Worm (Caenorhabditis elegans) whole organism, mixed stage, embryonic: ENCODE measurements around the gene ugt-7.
A peak's percentile ranks its signal among the peaks of the same experiment; 100 is the strongest.

Source experiments
- M03D4.4 ChIP-seq: sonication (generic microtip); optimal IDR thresholded peaks from 2 replicates; lab custom pipeline; 2017; ENCODE audit warnings: mild to moderate bottlenecking, missing genetic modification characterization, missing compliant biosample characterization
- bed-3 ChIP-seq: fragments of 200-800 bp; sonication (Bioruptor generic); optimal IDR thresholded peaks from 3 replicates; lab custom pipeline; 2018; ENCODE audit warnings: mild to moderate bottlenecking, missing genetic modification characterization, moderate library complexity, missing compliant biosample characterization
- blmp-1 ChIP-seq: fragments of 150-350 bp; optimal IDR thresholded peaks from 2 replicates; lab custom pipeline; 2014; ENCODE audit warnings: missing biosample characterization, missing genetic modification characterization
- ceh-39 ChIP-seq: fragments of 150-350 bp; optimal IDR thresholded peaks from 2 replicates; lab custom pipeline; 2014; ENCODE audit warnings: missing biosample characterization, missing genetic modification characterization
- ceh-43 ChIP-seq: fragments of 200-800 bp; sonication (Bioruptor generic); optimal IDR thresholded peaks from 2 replicates; lab custom pipeline; 2018; ENCODE audit warnings: mild to moderate bottlenecking, missing genetic modification characterization, moderate library complexity, missing compliant biosample characterization
- ceh-83 ChIP-seq: fragments of 200-800 bp; sonication (Bioruptor generic); optimal IDR thresholded peaks from 2 replicates; lab custom pipeline; 2018; ENCODE audit warnings: mild to moderate bottlenecking, missing genetic modification characterization, missing compliant biosample characterization
- ces-1 ChIP-seq: fragments of 150-350 bp; optimal IDR thresholded peaks from 2 replicates; lab custom pipeline; 2014; ENCODE audit warnings: missing biosample characterization, missing genetic modification reagents, missing genetic modification characterization
- cnd-1 ChIP-seq: fragments of 200-800 bp; sonication (Bioruptor generic); optimal IDR thresholded peaks from 2 replicates; lab custom pipeline; 2018; ENCODE audit warnings: mild to moderate bottlenecking, missing genetic modification characterization, missing compliant biosample characterization
- drap-1 ChIP-seq: fragments of 200-800 bp; sonication (Bioruptor generic); optimal IDR thresholded peaks from 3 replicates; lab custom pipeline; 2018; ENCODE audit warnings: mild to moderate bottlenecking, missing genetic modification characterization, missing compliant biosample characterization
- elt-1 ChIP-seq: sonication (generic microtip); optimal IDR thresholded peaks from 2 replicates; lab custom pipeline; 2017; ENCODE audit warnings: missing genetic modification characterization, mild to moderate bottlenecking, missing compliant biosample characterization, antibody characterized with exemption, moderate library complexity, borderline replicate concordance; ENCODE audit not compliant: insufficient read depth
- elt-3 ChIP-seq: fragments of 150-350 bp; optimal IDR thresholded peaks from 2 replicates; lab custom pipeline; 2014; ENCODE audit warnings: missing biosample characterization, missing genetic modification characterization
- flh-1 ChIP-seq: fragments of 200-800 bp; sonication (Bioruptor generic); optimal IDR thresholded peaks from 2 replicates; lab custom pipeline; 2018; ENCODE audit warnings: mild to moderate bottlenecking, missing genetic modification characterization, moderate library complexity, missing compliant biosample characterization
- ham-2 ChIP-seq: fragments of 200-800 bp; sonication (Bioruptor generic); optimal IDR thresholded peaks from 2 replicates; lab custom pipeline; 2018; ENCODE audit warnings: mild to moderate bottlenecking, missing genetic modification characterization, missing compliant biosample characterization
- hlh-1 ChIP-seq: fragments of 150-350 bp; optimal IDR thresholded peaks from 2 replicates; lab custom pipeline; 2014; ENCODE audit warnings: missing biosample characterization, missing genetic modification reagents, missing genetic modification characterization
- lin-13 ChIP-seq: fragments of 150-350 bp; optimal IDR thresholded peaks from 2 replicates; lab custom pipeline; 2014; ENCODE audit warnings: missing biosample characterization, missing genetic modification characterization
- lin-32 ChIP-seq: fragments of 200-800 bp; sonication (Bioruptor generic); optimal IDR thresholded peaks from 2 replicates; lab custom pipeline; 2018; ENCODE audit warnings: mild to moderate bottlenecking, missing genetic modification characterization, missing compliant biosample characterization
- lsy-2 ChIP-seq: fragments of 150-350 bp; optimal IDR thresholded peaks from 2 replicates; lab custom pipeline; 2014; ENCODE audit warnings: missing biosample characterization, missing genetic modification characterization
- mab-5 ChIP-seq: fragments of 150-350 bp; optimal IDR thresholded peaks from 2 replicates; lab custom pipeline; 2014; ENCODE audit warnings: missing biosample characterization, missing genetic modification characterization
- mls-2 ChIP-seq: sonication (generic microtip); optimal IDR thresholded peaks from 2 replicates; lab custom pipeline; 2016; ENCODE audit warnings: mild to moderate bottlenecking, missing genetic modification characterization, moderate library complexity, missing compliant biosample characterization
- nhr-12 ChIP-seq: fragments of 150-350 bp; optimal IDR thresholded peaks from 2 replicates; lab custom pipeline; 2014; ENCODE audit warnings: missing biosample characterization, missing genetic modification characterization
- nhr-2 ChIP-seq: fragments of 150-350 bp; optimal IDR thresholded peaks from 2 replicates; lab custom pipeline; 2014; ENCODE audit warnings: missing biosample characterization, missing genetic modification characterization
- nhr-237 ChIP-seq: fragments of 150-350 bp; optimal IDR thresholded peaks from 2 replicates; lab custom pipeline; 2014; ENCODE audit warnings: missing biosample characterization, missing genetic modification characterization
- nhr-28 ChIP-seq: fragments of 150-350 bp; optimal IDR thresholded peaks from 2 replicates; lab custom pipeline; 2014; ENCODE audit warnings: missing biosample characterization, missing genetic modification characterization
- nhr-76 ChIP-seq: sonication (generic microtip); optimal IDR thresholded peaks from 2 replicates; lab custom pipeline; 2017; ENCODE audit warnings: missing biosample characterization, missing genetic modification characterization
- pha-4 ChIP-seq: fragments of 150-350 bp; optimal IDR thresholded peaks from 2 replicates; lab custom pipeline; 2018; ENCODE audit warnings: missing biosample characterization, missing genetic modification reagents, missing genetic modification characterization
- sem-2 ChIP-seq: fragments of 200-800 bp; sonication (Bioruptor generic); optimal IDR thresholded peaks from 2 replicates; lab custom pipeline; 2018; ENCODE audit warnings: mild to moderate bottlenecking, missing genetic modification characterization, missing compliant biosample characterization
- snpc-4 ChIP-seq: fragments of 150-350 bp; optimal IDR thresholded peaks from 2 replicates; lab custom pipeline; 2014; ENCODE audit warnings: missing biosample characterization, missing genetic modification characterization
- sptf-1 ChIP-seq: sonication (generic microtip); optimal IDR thresholded peaks from 2 replicates; lab custom pipeline; 2017; ENCODE audit warnings: mild to moderate bottlenecking, missing genetic modification characterization, moderate library complexity, missing compliant biosample characterization
- tbx-8 ChIP-seq: fragments of 200-800 bp; sonication (Bioruptor generic); optimal IDR thresholded peaks from 2 replicates; lab custom pipeline; 2018; ENCODE audit warnings: mild to moderate bottlenecking, missing genetic modification characterization, moderate library complexity, missing compliant biosample characterization
- unc-120 ChIP-seq: sonication (generic microtip); optimal IDR thresholded peaks from 2 replicates; lab custom pipeline; 2017; ENCODE audit warnings: missing genetic modification characterization, missing compliant biosample characterization; ENCODE audit not compliant: poor library complexity, severe bottlenecking
- unc-39 ChIP-seq: fragments of 150-350 bp; optimal IDR thresholded peaks from 2 replicates; lab custom pipeline; 2014; ENCODE audit warnings: missing biosample characterization, missing genetic modification characterization
- unc-62 ChIP-seq: fragments of 150-350 bp; optimal IDR thresholded peaks from 2 replicates; lab custom pipeline; 2014; ENCODE audit warnings: missing biosample characterization, missing genetic modification reagents, missing genetic modification characterization
- zip-8 ChIP-seq: fragments of 150-350 bp; optimal IDR thresholded peaks from 2 replicates; lab custom pipeline; 2014; ENCODE audit warnings: missing biosample characterization, missing genetic modification characterization

The ugt-7 gene

DNA sequence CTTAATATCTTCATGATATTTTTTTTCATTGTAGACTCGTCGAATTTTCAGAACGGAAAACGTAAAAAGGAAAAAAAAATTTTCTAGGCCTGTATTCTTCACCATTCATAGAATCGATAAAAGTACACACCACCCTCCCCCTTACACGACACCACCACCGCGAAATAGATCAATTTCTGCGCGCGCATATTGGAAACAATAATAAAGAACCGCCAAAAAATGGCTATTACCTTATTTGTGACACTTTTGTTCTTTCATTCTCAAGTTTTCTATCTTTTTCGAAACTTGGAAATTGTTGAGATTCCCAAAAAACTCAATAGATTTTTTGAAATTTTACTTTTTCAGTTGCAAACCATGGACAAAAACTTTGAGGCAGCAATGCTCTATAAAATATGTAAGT lies 25.2 kb downstream of the ugt-7 start, which contains the start of gene F26G5.1:
F26G5.1 (plus strand) TSS at position 339 of the 400 bp plus-strand sequence.
- TF ChIP-seq unc-39 (tag; lab: Kevin White, UChicago) (no peak), lin-13 (tag; lab: Kevin White, UChicago) (no peak), unc-120 (tag; lab: Kevin White, UChicago) (no peak), tbx-8 (GFP tag; lab: Kevin White, UChicago) (no peak), flh-1 (GFP tag; lab: Kevin White, UChicago) (no peak), elt-3 (no peak), mls-2 (tag; lab: Kevin White, UChicago) (no peak), cnd-1 (tag; lab: Kevin White, UChicago) (no peak), ces-1 (GFP tag; lab: Kevin White, UChicago) (no peak), hlh-1 (tag; lab: Kevin White, UChicago) (no peak), nhr-76 (no peak), nhr-237 (tag; lab: Kevin White, UChicago) (no peak), pha-4 (tag; lab: Kevin White, UChicago) (no peak), nhr-28 (tag; lab: Kevin White, UChicago) (no peak), snpc-4 (tag; lab: Kevin White, UChicago) (no peak)

- no peak for TF ChIP-seq zip-8 (tag; lab: Kevin White, UChicago)
- no peak for TF ChIP-seq nhr-12 (tag; lab: Kevin White, UChicago)
- TF ChIP-seq tbx-8 (GFP tag; lab: Kevin White, UChicago) = no peak
- TF ChIP-seq nhr-28 (tag; lab: Kevin White, UChicago) = no peak
- no peak for TF ChIP-seq ceh-83
Observed at ce11 chrV:4974677-4975076, 25.7 kb downstream of the ugt-7 start, which contains the start of gene srsx-10. srsx-10 (minus strand) TSS chrV:4974777.

ce11 chrV:4972943-4973342 lies 27.4 kb downstream of the ugt-7 start, which contains the start of gene srsx-9:
srsx-9 (minus strand) TSS chrV:4973043.
- TF ChIP-seq nhr-28 (tag; lab: Kevin White, UChicago) = no peak
- no peak for TF ChIP-seq flh-1 (GFP tag; lab: Kevin White, UChicago)
- no peak for TF ChIP-seq mab-5 (tag; lab: Kevin White, UChicago)
- no peak for TF ChIP-seq unc-39 (tag; lab: Kevin White, UChicago)
- no peak for TF ChIP-seq ceh-83
- TF ChIP-seq mls-2 (tag; lab: Kevin White, UChicago) = no peak
- no peak for TF ChIP-seq bed-3
- no peak for TF ChIP-seq elt-1 (tag; lab: Kevin White, UChicago)
- TF ChIP-seq lsy-2 (tag; lab: Kevin White, UChicago) = no peak
- no peak for TF ChIP-seq cnd-1 (tag; lab: Kevin White, UChicago)
- TF ChIP-seq lin-32 (GFP tag; lab: Kevin White, UChicago) = no peak
- TF ChIP-seq M03D4.4 (tag; lab: Kevin White, UChicago) = no peak
- no peak for TF ChIP-seq nhr-76
- no peak for TF ChIP-seq unc-62 (GFP tag; lab: Kevin White, UChicago)
- no peak for TF ChIP-seq ham-2 (GFP tag; lab: Kevin White, UChicago)
- no peak for TF ChIP-seq unc-120 (tag; lab: Kevin White, UChicago)

ce11 chrV:4969503-4969902 lies 30.9 kb downstream of the ugt-7 start:
- no peak for TF ChIP-seq snpc-4 (tag; lab: Kevin White, UChicago)
- TF ChIP-seq zip-8 (tag; lab: Kevin White, UChicago) = no peak
- TF ChIP-seq mab-5 (tag; lab: Kevin White, UChicago) = no peak
- TF ChIP-seq ceh-39 = no peak
- no peak for TF ChIP-seq nhr-76
- TF ChIP-seq lin-32 (GFP tag; lab: Kevin White, UChicago) = no peak
- no peak for TF ChIP-seq flh-1 (GFP tag; lab: Kevin White, UChicago)
- no peak for TF ChIP-seq M03D4.4 (tag; lab: Kevin White, UChicago)
- no peak for TF ChIP-seq unc-62 (GFP tag; lab: Kevin White, UChicago)
- TF ChIP-seq nhr-12 (tag; lab: Kevin White, UChicago) = no peak
- no peak for TF ChIP-seq bed-3
- no peak for TF ChIP-seq tbx-8 (GFP tag; lab: Kevin White, UChicago)
- no peak for TF ChIP-seq elt-3
- no peak for TF ChIP-seq ces-1 (GFP tag; lab: Kevin White, UChicago)
- no peak for TF ChIP-seq ham-2 (GFP tag; lab: Kevin White, UChicago)
- TF ChIP-seq lsy-2 (tag; lab: Kevin White, UChicago) = no peak
- TF ChIP-seq ceh-83 = no peak
- TF ChIP-seq unc-120 (tag; lab: Kevin White, UChicago) = no peak

- no peak for TF ChIP-seq unc-120 (tag; lab: Kevin White, UChicago)
- no peak for TF ChIP-seq sem-2 (GFP tag; lab: Kevin White, UChicago)
- no peak for TF ChIP-seq flh-1 (GFP tag; lab: Kevin White, UChicago)
- TF ChIP-seq sptf-1 (tag; lab: Kevin White, UChicago) = no peak
- peak; percentile 39 for TF ChIP-seq hlh-1 (tag; lab: Kevin White, UChicago)
- TF ChIP-seq lin-32 (GFP tag; lab: Kevin White, UChicago) = peak; percentile 45
- no peak for TF ChIP-seq ceh-83
- no peak for TF ChIP-seq snpc-4 (tag; lab: Kevin White, UChicago)
- TF ChIP-seq lsy-2 (tag; lab: Kevin White, UChicago) = no peak
- TF ChIP-seq cnd-1 (tag; lab: Kevin White, UChicago) = no peak
- TF ChIP-seq nhr-2 = peak; percentile 47
- no peak for TF ChIP-seq elt-3
- peak; percentile 97 for TF ChIP-seq elt-1 (tag; lab: Kevin White, UChicago)
- TF ChIP-seq bed-3 = no peak
- TF ChIP-seq zip-8 (tag; lab: Kevin White, UChicago) = no peak
- no peak for TF ChIP-seq blmp-1 (tag; lab: Kevin White, UChicago)
- TF ChIP-seq mab-5 (tag; lab: Kevin White, UChicago) = no peak
- no peak for TF ChIP-seq nhr-76
- no peak for TF ChIP-seq ceh-43 (GFP tag; lab: Kevin White, UChicago)
- TF ChIP-seq mls-2 (tag; lab: Kevin White, UChicago) = no peak
- no peak for TF ChIP-seq tbx-8 (GFP tag; lab: Kevin White, UChicago)
- TF ChIP-seq drap-1 = no peak
- no peak for TF ChIP-seq unc-39 (tag; lab: Kevin White, UChicago)
Observed at ce11 chrV:4968775-4969174, 31.6 kb downstream of the ugt-7 start.
